Worm (Caenorhabditis elegans) whole organism, early embryonic: ENCODE results near the gene C28G1.6.

Experiments
- B0310.2 ChIP-seq: sonication (generic microtip); optimal IDR thresholded peaks from 2 replicates; lab custom pipeline; 2016; ENCODE audit warnings: mild to moderate bottlenecking, missing genetic modification characterization, missing compliant biosample characterization
- F13C5.2 ChIP-seq: sonication (generic microtip); optimal IDR thresholded peaks from 2 replicates; lab custom pipeline; 2017; ENCODE audit warnings: mild to moderate bottlenecking, missing genetic modification characterization, inconsistent platforms, missing compliant biosample characterization
- aly-1 ChIP-seq: sonication (generic microtip); optimal IDR thresholded peaks from 2 replicates; lab custom pipeline; 2016; ENCODE audit warnings: missing genetic modification characterization, missing compliant biosample characterization
- ama-1 ChIP-seq: fragments of 150-350 bp; optimal IDR thresholded peaks from 2 replicates; lab custom pipeline; 2014
- ceh-13 ChIP-seq: fragments of 200-800 bp; sonication (Bioruptor generic); optimal IDR thresholded peaks from 2 replicates; lab custom pipeline; 2018; ENCODE audit warnings: mild to moderate bottlenecking, missing genetic modification characterization, missing compliant biosample characterization
- ceh-36 ChIP-seq: sonication (generic microtip); optimal IDR thresholded peaks from 2 replicates; lab custom pipeline; 2016; ENCODE audit warnings: missing genetic modification characterization, inconsistent platforms, missing compliant biosample characterization
- ets-7 ChIP-seq: sonication (generic microtip); optimal IDR thresholded peaks from 2 replicates; lab custom pipeline; 2016; ENCODE audit warnings: missing genotype, missing genetic modification characterization, missing compliant biosample characterization
- flt-1 ChIP-seq: fragments of 200-800 bp; sonication (Bioruptor generic); IDR thresholded peaks from 2 replicates; pipeline ENCODE4 v1.3.6; 2022; ENCODE audit warnings: missing genetic modification characterization, missing compliant biosample characterization
- hmbx-1 ChIP-seq: sonication (generic microtip); optimal IDR thresholded peaks from 2 replicates; lab custom pipeline; 2016; ENCODE audit warnings: mild to moderate bottlenecking, missing genetic modification characterization, missing compliant biosample characterization
- hmg-4 ChIP-seq: fragments of 200-800 bp; sonication (Bioruptor generic); optimal IDR thresholded peaks from 2 replicates; lab custom pipeline; 2018; ENCODE audit warnings: mild to moderate bottlenecking, missing genetic modification characterization, missing compliant biosample characterization
- hnd-1 ChIP-seq: sonication (generic microtip); optimal IDR thresholded peaks from 2 replicates; lab custom pipeline; 2016; ENCODE audit warnings: missing genetic modification characterization, missing compliant biosample characterization
- pes-1 ChIP-seq: fragments of 200-800 bp; sonication (Bioruptor generic); IDR thresholded peaks from 2 replicates; pipeline ENCODE4 v1.3.6; 2022; ENCODE audit warnings: missing genetic modification reagents, missing genetic modification characterization, missing compliant biosample characterization
- scrt-1 ChIP-seq: fragments of 200-800 bp; sonication (Bioruptor generic); IDR thresholded peaks from 2 replicates; pipeline ENCODE4 v1.3.6; 2022; ENCODE audit warnings: missing genetic modification characterization, missing compliant biosample characterization
- sea-1 ChIP-seq: fragments of 200-800 bp; sonication (Bioruptor generic); conservative IDR thresholded peaks from 2 replicates; pipeline ENCODE4 v1.3.6; 2022; ENCODE audit warnings: missing genetic modification characterization, missing compliant biosample characterization
- tbx-11 ChIP-seq: fragments of 200-800 bp; sonication (Bioruptor generic); IDR thresholded peaks from 2 replicates; pipeline ENCODE4 v1.3.6; 2022; ENCODE audit warnings: missing genetic modification characterization, missing compliant biosample characterization
- tbx-37 ChIP-seq: fragments of 200-800 bp; sonication (Bioruptor generic); conservative IDR thresholded peaks from 2 replicates; pipeline ENCODE4 v1.3.6; 2022; ENCODE audit warnings: missing genetic modification reagents, missing genetic modification characterization, missing compliant biosample characterization
- tra-4 ChIP-seq: sonication (generic microtip); optimal IDR thresholded peaks from 2 replicates; lab custom pipeline; 2017; ENCODE audit warnings: missing genetic modification characterization, missing compliant biosample characterization

C28G1.6 gene

DNA sequence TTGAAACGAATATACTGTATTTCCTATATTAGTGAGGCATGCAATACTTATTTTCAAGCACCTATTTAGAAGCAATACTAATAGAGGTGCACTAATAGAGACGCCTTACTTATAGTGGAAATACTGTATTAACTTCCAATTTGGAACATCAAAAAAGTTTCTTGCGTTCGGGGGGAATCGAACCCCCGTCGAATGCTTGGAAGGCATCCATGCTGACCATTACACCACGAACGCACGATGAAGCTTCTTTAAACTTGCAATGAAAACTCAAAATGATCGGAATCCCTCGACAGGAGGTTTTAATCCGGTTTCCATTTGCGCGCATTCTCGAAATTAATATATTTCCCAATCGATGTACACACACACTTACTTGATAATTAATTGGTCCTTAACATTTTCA is 7.1 kb upstream of the C28G1.6 start:
- TF ChIP-seq ceh-36 (tag; lab: Kevin White, UChicago) (no peak), tbx-37 (GFP tag; lab: Robert Waterston, UW) (no peak), hmbx-1 (tag; lab: Kevin White, UChicago) (no peak), aly-1 (tag; lab: Kevin White, UChicago) (no peak), hnd-1 (tag; lab: Kevin White, UChicago) (no peak), pes-1 (GFP tag; lab: Robert Waterston, UW) (no peak), ets-7 (tag; lab: Kevin White, UChicago) (no peak), B0310.2 (tag; lab: Kevin White, UChicago) (no peak), tra-4 (tag; lab: Kevin White, UChicago) (no peak), F13C5.2 (no peak), flt-1 (no peak), scrt-1 (GFP tag; lab: Robert Waterston, UW) (no peak), ceh-13 (GFP tag; lab: Kevin White, UChicago) (no peak), hmg-4 (GFP tag; lab: Kevin White, UChicago) (no peak), sea-1 (GFP tag; lab: Robert Waterston, UW) (no peak), tbx-11 (GFP tag; lab: Robert Waterston, UW) (no peak), ama-1 (no peak)

- TF ChIP-seq B0310.2 (tag; lab: Kevin White, UChicago) (peak; percentile 96), hmbx-1 (tag; lab: Kevin White, UChicago) (peak; percentile 86), tbx-11 (GFP tag; lab: Robert Waterston, UW) (peak; percentile 95), ceh-36 (tag; lab: Kevin White, UChicago) (peak; percentile 96), sea-1 (GFP tag; lab: Robert Waterston, UW) (peak; percentile 98), hmg-4 (GFP tag; lab: Kevin White, UChicago) (peak; percentile 99), F13C5.2 (peak; percentile 98), ama-1 (no peak), ceh-13 (GFP tag; lab: Kevin White, UChicago) (peak; percentile 96), pes-1 (GFP tag; lab: Robert Waterston, UW) (peak; percentile 97), tra-4 (tag; lab: Kevin White, UChicago) (peak; percentile 95), flt-1 (peak; percentile 98), hnd-1 (tag; lab: Kevin White, UChicago) (peak; percentile 94), tbx-37 (GFP tag; lab: Robert Waterston, UW) (peak; percentile 99), scrt-1 (GFP tag; lab: Robert Waterston, UW) (peak; percentile 99), ets-7 (tag; lab: Kevin White, UChicago) (peak; percentile 89), aly-1 (tag; lab: Kevin White, UChicago) (peak; percentile 93)
Measured at ce11 chrX:8835887-8836348, 4.9 kb upstream of the C28G1.6 start, which contains the start of gene C28G1.2. C28G1.2 (plus strand) TSS chrX:8836016.

ce11 chrX:8835405-8835804 is 4.3 kb upstream of the C28G1.6 start, which contains the start of gene sec-15:
sec-15 (minus strand) TSS chrX:8835715.
- TF ChIP-seq scrt-1 (GFP tag; lab: Robert Waterston, UW) = no peak
- TF ChIP-seq ama-1 = no peak

ce11 chrX:8828365-8828764 is 2.7 kb downstream of the C28G1.6 start, which contains the start of gene rcs-1:
rcs-1 (minus strand) TSS chrX:8828540.
- TF ChIP-seq ceh-13 (GFP tag; lab: Kevin White, UChicago) (no peak), tbx-11 (GFP tag; lab: Robert Waterston, UW) (no peak), hmg-4 (GFP tag; lab: Kevin White, UChicago) (no peak), flt-1 (no peak), hmbx-1 (tag; lab: Kevin White, UChicago) (no peak), scrt-1 (GFP tag; lab: Robert Waterston, UW) (no peak), ama-1 (no peak), aly-1 (tag; lab: Kevin White, UChicago) (no peak), tra-4 (tag; lab: Kevin White, UChicago) (no peak), pes-1 (GFP tag; lab: Robert Waterston, UW) (no peak), ceh-36 (tag; lab: Kevin White, UChicago) (no peak), hnd-1 (tag; lab: Kevin White, UChicago) (no peak), B0310.2 (tag; lab: Kevin White, UChicago) (no peak), sea-1 (GFP tag; lab: Robert Waterston, UW) (no peak), tbx-37 (GFP tag; lab: Robert Waterston, UW) (no peak), F13C5.2 (no peak), ets-7 (tag; lab: Kevin White, UChicago) (no peak)

ce11 chrX:8824437-8824836 is 6.6 kb downstream of the C28G1.6 start, which contains the start of gene ifd-1:
ifd-1 (minus strand) TSS chrX:8824448.
- TF ChIP-seq ets-7 (tag; lab: Kevin White, UChicago) (no peak), F13C5.2 (no peak), ama-1 (no peak), aly-1 (tag; lab: Kevin White, UChicago) (no peak), ceh-36 (tag; lab: Kevin White, UChicago) (no peak), hmbx-1 (tag; lab: Kevin White, UChicago) (no peak), flt-1 (no peak), pes-1 (GFP tag; lab: Robert Waterston, UW) (no peak), hnd-1 (tag; lab: Kevin White, UChicago) (no peak), B0310.2 (tag; lab: Kevin White, UChicago) (no peak), tbx-11 (GFP tag; lab: Robert Waterston, UW) (no peak), scrt-1 (GFP tag; lab: Robert Waterston, UW) (no peak), sea-1 (GFP tag; lab: Robert Waterston, UW) (no peak), tra-4 (tag; lab: Kevin White, UChicago) (no peak), hmg-4 (GFP tag; lab: Kevin White, UChicago) (no peak), ceh-13 (GFP tag; lab: Kevin White, UChicago) (no peak)

DNA sequence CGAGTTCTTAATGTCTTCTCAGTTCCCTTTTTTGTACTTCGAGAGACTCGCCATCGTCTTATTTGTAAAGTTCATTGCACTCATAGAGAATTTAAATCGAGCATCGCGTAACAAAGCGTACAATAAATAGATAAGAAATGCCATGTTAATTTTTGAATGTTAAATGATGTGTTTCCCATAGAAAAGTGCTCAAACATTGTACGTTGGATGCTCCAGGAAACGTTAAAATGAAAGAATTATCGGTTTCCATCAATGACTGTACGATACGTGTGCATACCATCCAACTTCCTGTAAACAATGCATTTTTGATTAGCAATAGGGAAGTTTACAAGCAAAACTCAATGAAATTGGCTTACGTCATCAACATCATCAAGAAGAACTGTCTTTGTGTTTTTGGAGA is 10.4 kb downstream of the C28G1.6 start:
- TF ChIP-seq tra-4 (tag; lab: Kevin White, UChicago) (no peak), scrt-1 (GFP tag; lab: Robert Waterston, UW) (no peak), flt-1 (no peak), hmbx-1 (tag; lab: Kevin White, UChicago) (no peak), ceh-36 (tag; lab: Kevin White, UChicago) (no peak), pes-1 (GFP tag; lab: Robert Waterston, UW) (no peak), ama-1 (no peak), tbx-11 (GFP tag; lab: Robert Waterston, UW) (no peak), aly-1 (tag; lab: Kevin White, UChicago) (no peak), ets-7 (tag; lab: Kevin White, UChicago) (no peak), sea-1 (GFP tag; lab: Robert Waterston, UW) (no peak), hmg-4 (GFP tag; lab: Kevin White, UChicago) (no peak), ceh-13 (GFP tag; lab: Kevin White, UChicago) (no peak), B0310.2 (tag; lab: Kevin White, UChicago) (no peak)
